Worm (Caenorhabditis elegans): Measurements from ENCODE around the gene B0244.5.

ce11 chrIII:5729367-5729766 lies 15.3 kb upstream of the B0244.5 start:
- no peak for TF ChIP-seq pqm-1 (tag; optimal IDR thresholded peaks at IDR 0.05)
- TF ChIP-seq nhr-47 (tag; optimal IDR thresholded peaks at IDR 0.05), result no peak
- no peak for TF ChIP-seq tbx-2 (tag; optimal IDR thresholded peaks at IDR 0.05)
- no peak for TF ChIP-seq vab-15 (tag; optimal IDR thresholded peaks at IDR 0.05)
- no peak for TF ChIP-seq Y116A8C.19 (tag; optimal IDR thresholded peaks at IDR 0.05; ENCODE audit: borderline replicate concordance)
- no peak for TF ChIP-seq fos-1 (tag; optimal IDR thresholded peaks at IDR 0.05)
- TF ChIP-seq sox-4 (tag; optimal IDR thresholded peaks at IDR 0.05), result no peak
